Worm (Caenorhabditis elegans) whole organism, L4/young adult: ENCODE data around the gene hbl-1.

Experiments
- W03F9.2 ChIP-seq: fragments of 150-350 bp; optimal IDR thresholded peaks from 2 replicates; lab custom pipeline; 2014; ENCODE audit warnings: missing biosample characterization, missing genetic modification characterization
- dao-5 ChIP-seq: sonication (generic microtip); optimal IDR thresholded peaks from 2 replicates; lab custom pipeline; 2016; ENCODE audit warnings: missing genotype, missing genetic modification characterization, moderate library complexity, missing compliant biosample characterization
- him-1 ChIP-seq: sonication (generic microtip); optimal IDR thresholded peaks from 2 replicates; lab custom pipeline; 2016; ENCODE audit warnings: missing genotype, missing genetic modification reagents, missing genetic modification characterization, missing compliant biosample characterization

hbl-1 gene

DNA sequence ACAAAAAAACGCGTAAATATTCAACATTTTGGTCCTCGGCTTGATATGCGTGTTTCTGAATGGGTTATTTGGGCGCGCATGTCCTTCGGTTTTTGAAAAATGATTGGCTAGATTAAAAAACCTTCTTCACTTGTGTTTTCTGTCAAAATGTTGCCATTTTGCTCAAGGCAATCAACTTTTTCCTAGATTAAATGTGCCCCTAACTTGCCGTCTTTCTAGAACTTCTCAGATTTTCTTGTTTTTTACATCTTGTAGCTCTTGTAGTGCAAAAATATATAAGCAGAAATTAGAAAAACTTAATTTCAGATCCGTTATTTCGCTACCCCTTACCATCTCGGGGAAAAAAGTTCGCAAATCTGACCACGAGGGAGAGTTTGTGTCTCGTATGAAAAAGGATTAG is at the start of gene hbl-1:
hbl-1 (plus strand) TSS at position 301 of the 400 bp plus-strand sequence.
- TF ChIP-seq him-1 (tag; lab: Kevin White, UChicago) = no peak
- no peak for TF ChIP-seq dao-5 (tag; lab: Kevin White, UChicago)
- TF ChIP-seq W03F9.2 (tag; lab: Kevin White, UChicago) = no peak

DNA sequence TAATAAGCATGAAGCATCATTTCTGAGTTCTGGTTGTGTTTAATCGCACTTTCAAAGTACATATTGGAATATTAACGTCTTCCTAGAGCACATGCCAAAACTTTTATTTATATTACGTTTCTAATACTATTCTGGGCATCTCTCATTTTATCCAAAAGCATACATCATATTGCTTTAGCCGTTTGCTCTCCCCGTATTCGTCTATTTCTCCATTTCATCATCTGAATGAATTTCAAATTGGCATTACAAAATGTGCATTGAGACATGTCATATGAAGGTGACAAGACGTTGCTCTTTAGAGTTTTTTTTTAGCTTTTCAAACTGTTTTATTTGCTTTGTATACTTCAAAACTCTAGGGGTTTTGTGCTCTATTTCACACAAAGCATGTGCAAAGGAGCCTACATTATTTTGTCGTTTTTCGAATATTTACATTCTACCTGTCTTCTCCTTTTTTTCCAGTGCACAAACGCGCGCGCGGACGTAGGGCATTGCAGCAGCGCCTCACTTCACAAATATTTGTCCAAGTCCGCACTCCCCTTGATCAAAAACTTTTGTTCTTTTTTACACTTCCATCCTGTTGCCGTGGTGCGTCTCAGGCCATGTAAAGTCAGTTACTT is 49.3 kb upstream of the hbl-1 start:
- TF ChIP-seq him-1 (tag; lab: Kevin White, UChicago) (no peak), dao-5 (tag; lab: Kevin White, UChicago) (no peak), W03F9.2 (tag; lab: Kevin White, UChicago) (no peak)

DNA sequence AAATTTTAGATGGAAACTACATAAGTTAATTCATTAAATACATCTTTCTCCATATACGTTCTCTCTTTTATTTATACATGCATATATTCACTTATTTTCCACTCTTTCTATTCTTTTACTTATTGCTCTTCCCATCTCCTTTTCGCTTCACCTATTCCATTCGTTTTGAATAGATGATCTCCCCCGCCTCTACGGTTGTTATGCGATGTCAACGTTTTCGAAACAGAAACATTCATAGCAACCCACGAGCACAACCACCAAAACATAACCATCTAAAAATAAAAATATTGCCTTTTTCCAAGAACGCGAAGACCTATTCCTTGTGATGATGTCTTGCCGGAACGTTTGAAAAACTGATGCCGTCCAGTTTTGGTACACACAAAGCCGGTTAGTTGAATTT is 48.5 kb upstream of the hbl-1 start, which contains the start of gene sym-3:
sym-3 (plus strand) TSS at position 301 of the 400 bp plus-strand sequence.
- no peak for TF ChIP-seq dao-5 (tag; lab: Kevin White, UChicago)
- no peak for TF ChIP-seq W03F9.2 (tag; lab: Kevin White, UChicago)
- TF ChIP-seq him-1 (tag; lab: Kevin White, UChicago) = no peak

DNA sequence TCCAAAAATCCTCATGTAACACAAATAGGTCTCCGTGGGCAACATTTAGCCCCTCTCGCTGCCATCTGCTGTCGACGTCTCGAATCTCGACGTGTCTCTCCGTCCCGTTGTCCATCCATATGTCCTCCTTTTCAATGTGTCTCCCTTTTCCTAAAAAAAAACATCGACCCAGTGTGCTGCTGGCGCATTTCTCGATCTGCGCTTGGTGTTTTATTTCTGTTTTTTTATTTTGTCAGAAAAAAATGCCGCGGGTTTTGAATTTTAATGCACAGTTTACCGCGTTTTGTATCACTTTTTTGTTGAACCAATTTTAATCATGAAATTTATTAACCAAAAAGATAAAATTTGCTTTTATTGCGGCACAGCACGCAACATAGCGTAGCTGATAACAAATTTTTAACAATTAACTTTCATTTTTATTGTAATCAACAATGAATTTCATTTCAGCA is 46.1 kb upstream of the hbl-1 start:
- TF ChIP-seq him-1 (tag; lab: Kevin White, UChicago) (peak; percentile 71), dao-5 (tag; lab: Kevin White, UChicago) (no peak), W03F9.2 (tag; lab: Kevin White, UChicago) (peak; percentile 18)

DNA sequence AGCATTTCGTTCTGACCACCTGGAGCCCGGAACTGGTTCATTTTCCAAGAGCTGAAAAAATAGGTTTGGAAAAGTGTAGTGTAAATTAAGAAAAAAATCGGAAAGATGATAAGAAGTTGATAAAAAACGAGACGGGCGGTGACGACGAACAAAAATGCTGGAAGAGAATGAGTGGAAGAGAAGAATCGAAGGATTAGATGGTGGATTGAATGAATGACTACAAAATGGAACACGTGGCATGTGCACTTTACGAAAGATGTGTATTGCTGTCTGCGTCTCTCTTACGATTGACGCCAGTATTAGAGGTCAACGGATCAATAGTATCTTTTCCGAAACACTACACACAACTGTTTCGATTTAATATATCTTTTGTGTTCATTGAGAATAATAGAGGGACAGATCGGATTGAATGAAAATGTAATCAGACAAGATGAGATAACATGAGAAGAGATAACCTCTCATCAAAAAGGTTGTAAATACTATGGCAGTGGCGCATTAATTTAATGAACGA is 41.2 kb upstream of the hbl-1 start, which contains the start of gene sft-4:
sft-4 (minus strand) TSS at position 51 of the 511 bp plus-strand sequence.
- no peak for TF ChIP-seq him-1 (tag; lab: Kevin White, UChicago)
- TF ChIP-seq dao-5 (tag; lab: Kevin White, UChicago) = no peak
- no peak for TF ChIP-seq W03F9.2 (tag; lab: Kevin White, UChicago)

DNA sequence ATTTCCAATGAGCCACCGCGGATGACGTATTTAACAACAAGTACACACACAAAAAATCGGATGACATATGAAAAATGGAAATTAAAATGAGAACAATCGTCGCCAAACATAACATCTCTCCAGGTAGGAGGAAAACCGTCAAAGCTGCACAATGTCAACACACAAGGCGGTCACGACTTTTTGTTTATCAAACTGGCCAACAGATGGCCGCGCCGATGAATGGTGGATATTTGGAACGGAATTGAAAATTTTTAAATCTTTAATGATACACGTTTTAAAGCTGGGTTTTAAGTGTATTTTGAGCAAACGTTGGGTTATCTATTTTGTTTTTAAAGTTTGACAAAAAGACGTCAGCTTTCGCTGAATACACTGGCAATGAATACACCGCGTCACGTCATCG is 40.6 kb upstream of the hbl-1 start:
- TF ChIP-seq dao-5 (tag; lab: Kevin White, UChicago) = no peak
- TF ChIP-seq W03F9.2 (tag; lab: Kevin White, UChicago) = no peak
- TF ChIP-seq him-1 (tag; lab: Kevin White, UChicago) = no peak

DNA sequence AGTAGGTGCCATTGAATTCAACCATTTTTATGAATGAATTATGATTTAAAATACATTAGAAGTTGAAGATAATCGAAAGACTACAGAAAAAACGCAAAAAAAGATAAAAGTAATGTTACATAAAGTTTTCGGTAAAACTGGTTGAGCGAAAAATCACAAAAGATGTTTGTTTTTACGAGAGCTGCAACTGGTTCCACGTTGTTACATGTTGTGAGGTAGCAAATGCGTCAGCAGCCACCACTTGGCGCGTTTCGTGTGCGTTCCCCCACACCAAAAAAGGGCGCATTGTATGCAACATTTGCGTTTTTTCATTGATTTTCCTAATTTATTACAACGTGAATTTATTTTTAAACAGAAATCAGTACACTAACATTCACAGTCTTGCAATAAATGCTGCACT is 39.8 kb upstream of the hbl-1 start, which contains the start of gene gakh-1:
gakh-1 (plus strand) TSS at position 347 of the 400 bp plus-strand sequence.
- TF ChIP-seq W03F9.2 (tag; lab: Kevin White, UChicago) = peak; percentile 0
- TF ChIP-seq him-1 (tag; lab: Kevin White, UChicago) = peak; percentile 34
- no peak for TF ChIP-seq dao-5 (tag; lab: Kevin White, UChicago)

DNA sequence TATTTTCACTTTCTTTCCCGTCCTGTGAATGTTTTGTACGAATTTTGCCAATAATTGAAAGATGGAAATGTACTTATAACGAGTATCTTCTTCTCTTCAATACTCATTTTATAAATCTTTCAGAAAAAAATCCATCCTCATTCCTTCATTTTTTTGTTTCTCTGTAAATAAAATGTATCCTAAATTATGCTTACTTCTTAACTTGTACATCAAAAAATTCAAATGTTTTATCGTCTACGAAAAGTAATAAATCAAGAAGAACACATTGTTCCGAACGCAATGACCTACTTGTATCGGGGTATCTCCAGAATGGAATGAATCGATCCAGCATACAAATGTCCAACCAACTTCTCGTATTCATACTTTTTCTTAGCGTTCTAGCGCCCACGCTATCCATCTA is 35.7 kb upstream of the hbl-1 start, which contains the start of gene F46G11.6:
F46G11.6 (plus strand) TSS at position 301 of the 400 bp plus-strand sequence.
- TF ChIP-seq dao-5 (tag; lab: Kevin White, UChicago) (no peak), him-1 (tag; lab: Kevin White, UChicago) (no peak), W03F9.2 (tag; lab: Kevin White, UChicago) (no peak)

DNA sequence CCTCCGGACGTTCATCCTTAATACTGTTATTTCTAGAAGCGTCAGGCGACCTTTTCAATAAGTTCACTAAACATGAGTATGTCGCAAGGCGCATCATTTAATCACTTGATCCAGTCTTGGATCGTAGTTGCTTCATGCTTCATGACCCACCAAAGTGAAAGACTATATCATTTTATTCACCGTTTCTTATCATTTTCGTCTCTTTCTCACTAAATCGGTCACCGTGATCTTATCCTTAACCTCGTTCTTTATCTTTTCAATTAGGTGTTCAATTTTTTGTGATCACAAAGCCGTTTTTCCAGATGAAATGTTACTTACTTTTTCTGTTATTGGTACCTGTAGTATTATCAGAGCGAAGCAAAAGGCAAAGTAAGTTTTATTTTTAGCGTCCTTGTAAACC is 34.1 kb upstream of the hbl-1 start, which contains the start of gene F46G11.2:
F46G11.2 (plus strand) TSS at position 301 of the 400 bp plus-strand sequence.
- TF ChIP-seq him-1 (tag; lab: Kevin White, UChicago) (no peak), W03F9.2 (tag; lab: Kevin White, UChicago) (no peak), dao-5 (tag; lab: Kevin White, UChicago) (no peak)

DNA sequence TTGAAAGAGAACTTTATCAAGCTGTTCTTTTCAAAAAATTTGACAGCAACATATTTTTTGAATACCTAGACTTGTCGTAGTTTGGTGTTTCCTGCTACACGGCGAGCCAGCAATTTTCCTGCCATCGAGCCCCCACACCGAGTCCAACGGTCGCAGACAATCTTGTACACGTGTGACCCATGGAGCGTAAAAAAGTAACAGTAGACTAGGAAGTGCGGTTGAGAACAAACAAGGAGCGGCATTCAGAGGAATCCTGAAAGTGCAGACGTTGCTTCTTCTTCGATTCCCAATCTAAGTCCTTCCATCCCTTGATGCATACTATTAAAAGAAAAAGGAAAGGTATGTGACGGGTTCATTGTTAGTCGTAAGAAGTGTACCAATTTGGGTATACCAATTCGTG is 31.0 kb upstream of the hbl-1 start, which contains the start of gene twnk-1:
twnk-1 (plus strand) TSS at position 301 of the 400 bp plus-strand sequence.
- TF ChIP-seq W03F9.2 (tag; lab: Kevin White, UChicago) = no peak
- no peak for TF ChIP-seq him-1 (tag; lab: Kevin White, UChicago)
- no peak for TF ChIP-seq dao-5 (tag; lab: Kevin White, UChicago)

DNA sequence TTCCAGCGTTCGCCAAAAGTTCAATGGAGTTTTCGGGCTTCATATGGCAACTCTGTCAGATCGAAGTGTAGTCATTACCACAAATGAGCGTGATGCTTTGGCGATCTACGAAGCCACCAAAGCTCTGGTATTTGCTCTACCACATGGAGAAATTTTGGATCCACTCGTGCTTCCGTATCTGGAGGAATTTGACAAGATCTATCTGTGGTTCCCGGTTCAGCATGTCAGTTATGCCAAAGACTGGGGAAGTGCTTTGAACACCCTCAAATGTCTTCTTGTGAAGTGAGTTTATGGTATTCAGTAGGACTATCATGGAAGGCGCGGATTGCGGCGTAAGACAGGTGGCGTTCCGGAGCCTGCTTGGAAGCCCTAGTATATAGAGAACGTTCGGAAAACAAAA is 27.5 kb upstream of the hbl-1 start:
- no peak for TF ChIP-seq him-1 (tag; lab: Kevin White, UChicago)
- TF ChIP-seq W03F9.2 (tag; lab: Kevin White, UChicago) = no peak
- no peak for TF ChIP-seq dao-5 (tag; lab: Kevin White, UChicago)

DNA sequence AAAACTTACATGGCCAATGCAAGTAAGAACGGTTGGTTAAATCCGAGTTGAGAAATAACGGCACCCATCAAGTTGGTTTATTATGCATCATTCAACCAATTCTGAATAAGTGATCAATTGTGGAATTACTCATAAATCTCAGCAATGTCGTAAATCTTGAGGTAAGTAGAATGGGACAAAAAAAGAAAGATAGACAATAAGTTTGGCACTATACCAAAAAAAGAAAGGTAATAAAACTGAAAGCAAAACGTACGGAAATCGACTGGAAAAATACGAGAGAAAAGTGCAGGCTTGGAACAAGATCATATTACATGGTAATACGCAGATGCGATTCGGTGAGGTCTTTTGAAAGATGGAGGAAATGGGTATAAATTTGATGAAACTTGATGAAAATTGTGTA is 23.3 kb upstream of the hbl-1 start, which contains the start of gene F46G11.4:
F46G11.4 (minus strand) TSS at position 101 of the 400 bp plus-strand sequence.
- TF ChIP-seq him-1 (tag; lab: Kevin White, UChicago) (no peak), dao-5 (tag; lab: Kevin White, UChicago) (no peak), W03F9.2 (tag; lab: Kevin White, UChicago) (no peak)

DNA sequence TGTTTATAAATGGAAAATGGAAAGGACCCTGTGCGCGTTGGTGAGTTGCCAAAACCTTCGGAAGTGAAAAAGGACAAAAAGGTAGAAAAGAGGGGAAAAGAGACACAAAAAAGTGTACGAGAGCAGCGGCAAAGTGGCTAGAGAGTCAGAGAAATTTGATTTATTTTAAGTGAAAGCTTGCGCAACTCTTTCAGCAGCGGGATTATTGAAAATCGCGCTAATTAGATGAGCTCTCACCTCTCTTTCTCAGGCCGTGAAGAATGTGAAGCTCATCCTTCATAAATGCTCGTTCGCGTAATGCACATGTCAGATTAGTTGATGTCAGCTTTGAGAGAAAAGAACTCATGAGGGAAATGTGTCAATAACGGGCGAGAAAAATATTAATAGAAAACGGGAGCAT is 22.7 kb upstream of the hbl-1 start:
- TF ChIP-seq dao-5 (tag; lab: Kevin White, UChicago) = no peak
- TF ChIP-seq him-1 (tag; lab: Kevin White, UChicago) = no peak
- TF ChIP-seq W03F9.2 (tag; lab: Kevin White, UChicago) = no peak
